Fruit fly (Drosophila melanogaster) whole organism: Measurements from ENCODE around the gene CG13947.

Source experiments
- CG8478 ChIP-seq: fragments of >200 bp; optimal IDR thresholded peaks from 2 replicates; lab custom pipeline; 2018; ENCODE audit warnings: inconsistent platforms
- Dll ChIP-seq: fragments of >200 bp; optimal IDR thresholded peaks from 2 replicates; lab custom pipeline; 2017
- EcR ChIP-seq, 2 experiments: fragments of >200 bp; optimal IDR thresholded peaks; 2 replicates each; lab custom pipeline; 2017; ENCODE audit warnings: missing biosample characterization in 2 of 2, missing genetic modification characterization in 2 of 2, missing genetic modification reagents in 2 of 2
- pan ChIP-seq: fragments of >200 bp; optimal IDR thresholded peaks from 2 replicates; lab custom pipeline; 2017
- psq ChIP-seq: fragments of >200 bp; optimal IDR thresholded peaks from 2 replicates; lab custom pipeline; 2017
- usp ChIP-seq: fragments of >200 bp; optimal IDR thresholded peaks from 2 replicates; lab custom pipeline; 2017; ENCODE audit warnings: missing biosample characterization, missing genetic modification characterization, mixed read lengths

Gene CG13947

DNA sequence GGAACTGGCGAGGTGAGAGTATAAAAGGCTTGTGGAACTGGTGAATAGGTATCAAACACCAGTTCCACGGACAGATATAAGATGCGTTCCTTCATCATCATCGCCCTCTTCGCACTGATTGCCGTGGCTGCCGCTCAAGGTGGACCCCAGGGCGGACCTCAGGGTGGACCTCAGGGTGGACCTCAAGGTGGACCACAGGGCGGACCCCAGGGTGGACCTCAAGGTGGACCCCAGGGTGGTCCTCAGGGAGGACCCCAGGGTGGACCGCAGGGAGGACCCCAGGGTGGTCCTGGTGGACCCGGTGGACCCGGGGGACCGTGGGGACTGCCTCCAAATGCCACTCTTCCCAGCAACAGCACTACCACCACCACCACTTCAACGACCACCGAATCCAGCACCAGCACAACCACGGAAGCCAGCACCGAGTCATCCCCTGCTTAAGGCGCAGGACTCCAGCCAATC lies at the start of gene CG13947:
TSS of gene CG13947 (plus strand) at position 51 of the 462 bp plus-strand sequence.
- TF ChIP-seq Dll (lab: Kevin White, UChicago) (no peak), EcR (GFP tag; optimal IDR thresholded peaks at IDR 0.05; lab: Kevin White, UChicago) (no peak), CG8478 (lab: Kevin White, UChicago) (no peak), usp (no peak), psq (lab: Kevin White, UChicago) (no peak), pan (no peak)

DNA sequence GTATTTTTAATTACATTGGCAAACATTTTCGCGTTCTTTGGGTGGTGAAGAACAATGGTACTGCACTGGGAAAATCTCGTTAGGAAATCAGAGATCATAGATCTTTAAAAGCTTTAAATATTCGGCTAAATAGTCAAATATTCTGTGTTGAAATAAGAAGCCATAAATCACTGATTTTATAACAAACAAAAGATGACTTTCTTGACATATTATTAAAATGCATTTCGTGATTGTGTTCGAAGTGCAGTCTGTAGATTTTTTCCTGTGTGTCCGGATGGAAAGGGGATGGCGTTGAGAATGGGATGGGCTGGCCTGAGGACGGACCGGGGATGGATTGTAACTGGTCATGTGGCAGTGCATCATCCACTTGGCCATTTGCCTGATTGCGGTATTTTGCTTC lies 46.9 kb upstream of the CG13947 start:
- TF ChIP-seq EcR (GFP tag; optimal IDR thresholded peaks at IDR 0.05; lab: Kevin White, UChicago) (no peak), CG8478 (lab: Kevin White, UChicago) (no peak), psq (lab: Kevin White, UChicago) (no peak), Dll (lab: Kevin White, UChicago) (no peak), usp (no peak), pan (no peak)

DNA sequence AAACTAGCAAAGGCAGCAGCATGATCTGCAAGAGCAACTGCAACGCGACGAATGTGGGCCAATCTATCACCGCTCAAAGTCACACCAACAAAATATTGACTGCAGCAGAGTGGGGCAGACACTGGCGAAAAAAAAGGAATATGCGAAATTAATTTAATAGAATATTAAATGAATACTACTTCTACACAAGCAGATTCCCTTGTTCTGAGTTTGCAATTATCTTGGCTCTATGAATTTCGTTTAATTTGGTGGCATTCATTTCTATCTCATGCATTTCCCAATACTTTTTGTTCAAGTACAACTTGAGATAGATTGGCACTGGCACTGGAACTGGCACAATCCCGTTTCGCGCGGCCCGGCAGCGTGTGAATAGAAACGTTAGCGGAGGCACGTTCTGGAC lies 44.9 kb upstream of the CG13947 start:
- TF ChIP-seq CG8478 (lab: Kevin White, UChicago) (no peak), usp (no peak), EcR (GFP tag; optimal IDR thresholded peaks at IDR 0.05; lab: Kevin White, UChicago) (no peak), pan (no peak), Dll (lab: Kevin White, UChicago) (no peak), psq (lab: Kevin White, UChicago) (no peak)

DNA sequence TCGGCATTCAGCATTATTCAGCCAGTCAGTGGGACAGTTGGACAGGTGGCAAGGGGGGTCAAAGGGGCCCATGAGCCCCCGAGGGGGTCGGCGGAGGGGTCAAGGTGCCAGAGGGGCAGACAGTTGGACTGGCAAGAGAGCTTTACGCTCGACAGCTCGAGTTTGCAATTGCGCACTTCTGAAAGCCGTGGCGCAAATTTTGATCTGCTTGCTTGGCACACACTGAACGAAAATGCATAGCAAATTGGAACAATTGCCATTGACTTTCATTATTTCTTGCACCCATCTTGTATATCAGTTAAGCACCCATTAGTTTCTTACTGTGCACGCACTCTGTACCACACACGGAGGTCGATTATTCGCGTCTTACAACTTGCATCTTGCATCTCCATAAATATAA lies 43.2 kb upstream of the CG13947 start:
- TF ChIP-seq usp = no peak
- TF ChIP-seq pan = no peak

DNA sequence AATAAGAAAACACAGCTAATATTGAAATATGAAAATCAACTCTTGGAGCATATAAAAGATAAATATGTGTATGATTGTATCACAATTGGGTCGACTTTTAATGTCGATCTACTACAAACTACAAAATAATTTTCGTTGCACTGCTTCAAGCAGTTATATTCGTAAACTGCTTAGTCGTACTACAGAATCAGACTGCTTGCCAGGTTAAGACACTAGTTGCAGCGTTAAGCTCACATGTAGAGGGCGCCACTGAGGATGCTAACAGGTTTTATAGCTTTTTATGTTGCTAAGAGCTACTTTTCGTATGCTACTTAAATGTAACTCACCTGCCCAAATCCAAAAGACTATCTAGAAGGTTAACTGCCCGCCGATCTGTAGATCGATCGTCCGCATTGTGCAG lies 38.9 kb upstream of the CG13947 start:
- TF ChIP-seq EcR (GFP tag; optimal IDR thresholded peaks at IDR 0.05; lab: Kevin White, UChicago) (no peak), Dll (lab: Kevin White, UChicago) (no peak)

DNA sequence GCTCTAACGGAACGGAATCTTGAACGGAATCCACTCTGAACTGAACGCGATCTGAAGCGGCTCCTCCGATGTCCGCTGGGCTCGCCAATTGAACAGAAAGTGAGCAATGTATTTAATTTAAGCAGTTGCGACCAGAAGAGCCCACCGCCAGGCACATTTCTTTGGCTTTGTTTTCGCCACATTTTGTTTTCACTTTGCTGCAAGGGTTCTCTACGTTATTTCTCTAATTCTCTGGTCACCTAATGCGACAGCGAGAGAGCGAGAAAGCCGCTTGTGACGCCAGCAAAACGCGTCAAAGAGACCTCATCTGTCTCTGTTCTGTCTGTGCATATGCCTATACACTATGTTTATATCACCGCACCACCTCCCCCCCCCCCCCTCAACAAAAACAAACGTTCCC lies 34.7 kb upstream of the CG13947 start, which contains the start of gene Eaat2:
TSS of gene Eaat2 (minus strand) at position 101 of the 400 bp plus-strand sequence.
- TF ChIP-seq EcR (GFP tag; optimal IDR thresholded peaks at IDR 0.05; lab: Kevin White, UChicago) = no peak
- TF ChIP-seq psq (lab: Kevin White, UChicago) = no peak

DNA sequence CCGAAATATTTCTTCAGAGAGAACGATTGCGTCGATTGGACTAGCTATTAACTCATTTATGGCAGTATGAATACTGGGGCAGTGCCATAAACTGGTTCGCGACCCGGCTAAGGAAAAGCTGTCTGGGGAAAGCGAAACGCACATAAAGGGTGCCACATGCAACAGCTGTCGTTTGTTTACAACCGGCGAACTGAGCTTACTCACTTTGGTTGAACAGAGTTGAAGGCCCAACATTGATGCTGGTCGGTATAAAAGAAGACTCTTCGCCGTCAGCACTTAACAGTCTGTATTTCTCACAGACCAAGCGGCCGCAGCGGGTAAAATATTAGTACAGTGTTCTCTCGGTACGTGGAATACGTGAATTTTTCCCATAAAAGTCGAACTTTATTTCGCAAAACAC lies 33.2 kb upstream of the CG13947 start:
- TF ChIP-seq pan (no peak), EcR (GFP tag; optimal IDR thresholded peaks at IDR 0.05; lab: Kevin White, UChicago) (no peak), CG8478 (lab: Kevin White, UChicago) (no peak), Dll (lab: Kevin White, UChicago) (no peak), psq (lab: Kevin White, UChicago) (no peak), usp (no peak)

DNA sequence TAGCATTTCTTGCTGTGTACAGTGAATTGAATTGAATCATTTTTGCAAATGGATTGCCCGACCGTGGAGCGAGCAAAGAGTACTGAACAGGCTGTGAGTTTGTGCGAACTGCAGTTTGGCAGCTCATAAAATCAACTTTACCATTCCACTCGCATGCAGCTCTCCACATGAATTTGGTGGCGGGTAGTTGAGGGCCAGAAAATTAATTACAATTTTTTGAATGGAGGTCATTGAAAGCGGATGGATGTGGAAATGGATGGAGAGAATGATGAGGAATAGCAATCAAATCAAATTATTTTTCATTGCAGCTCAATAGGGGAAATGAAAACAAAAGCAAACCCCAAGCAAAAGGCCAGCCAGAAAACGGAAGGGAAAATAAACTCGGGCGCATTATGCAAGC lies 29.3 kb upstream of the CG13947 start, which contains the start of gene GABA-B-R3:
TSS of gene GABA-B-R3 (plus strand) at position 301 of the 400 bp plus-strand sequence.
- TF ChIP-seq pan (no peak), Dll (lab: Kevin White, UChicago) (no peak), CG8478 (lab: Kevin White, UChicago) (no peak), EcR (GFP tag; optimal IDR thresholded peaks at IDR 0.05; lab: Kevin White, UChicago) (no peak), usp (no peak), psq (lab: Kevin White, UChicago) (no peak)

DNA sequence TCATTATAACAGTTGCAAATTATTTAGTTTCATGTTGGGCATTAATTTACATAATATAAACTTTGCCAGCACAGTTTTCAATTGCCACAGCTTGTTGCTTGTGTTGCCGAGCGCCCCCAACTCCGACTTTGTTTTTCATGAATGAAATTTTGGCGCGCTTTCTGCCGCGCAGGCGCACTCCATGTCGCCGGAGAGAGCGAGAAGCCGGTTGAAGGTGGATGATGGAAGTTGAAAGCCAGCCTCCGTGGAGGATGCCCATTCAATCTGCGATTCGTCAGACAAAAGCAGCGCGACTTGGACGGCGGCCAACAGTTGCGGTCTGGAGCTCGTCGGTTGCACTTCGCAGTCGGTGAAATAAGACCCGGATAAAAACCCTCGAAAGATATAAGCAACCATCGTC lies 28.7 kb upstream of the CG13947 start:
- no peak for TF ChIP-seq Dll (lab: Kevin White, UChicago)
- TF ChIP-seq psq (lab: Kevin White, UChicago) = no peak
- TF ChIP-seq CG8478 (lab: Kevin White, UChicago) = no peak
- no peak for TF ChIP-seq usp

DNA sequence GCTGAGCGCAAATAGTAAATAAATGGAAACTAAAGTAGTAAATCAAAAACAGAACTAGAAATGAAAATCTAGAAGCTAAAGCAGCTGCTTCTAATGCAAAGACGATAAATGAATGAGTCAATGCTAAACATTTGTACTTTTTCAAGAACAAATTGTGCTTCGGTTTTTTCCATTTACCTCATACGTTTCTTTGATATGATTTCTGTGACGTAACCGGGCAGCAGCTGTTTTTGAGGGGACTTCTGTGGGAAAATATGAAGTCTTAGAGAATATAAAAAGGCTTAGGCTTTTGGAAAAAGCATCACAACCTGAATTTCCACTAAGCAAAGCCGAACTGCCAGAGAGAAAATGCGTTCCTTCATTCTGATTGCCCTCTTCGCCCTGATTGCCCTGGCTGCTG lies 5.7 kb upstream of the CG13947 start, which contains the start of gene CG12506:
TSS of gene CG12506 (plus strand) at position 301 of the 400 bp plus-strand sequence.
- TF ChIP-seq pan = no peak
- TF ChIP-seq psq (lab: Kevin White, UChicago) = no peak
- TF ChIP-seq usp = no peak
- no peak for TF ChIP-seq Dll (lab: Kevin White, UChicago)
- TF ChIP-seq EcR (GFP tag; optimal IDR thresholded peaks at IDR 0.05; lab: Kevin White, UChicago) = no peak
- TF ChIP-seq CG8478 (lab: Kevin White, UChicago) = no peak

DNA sequence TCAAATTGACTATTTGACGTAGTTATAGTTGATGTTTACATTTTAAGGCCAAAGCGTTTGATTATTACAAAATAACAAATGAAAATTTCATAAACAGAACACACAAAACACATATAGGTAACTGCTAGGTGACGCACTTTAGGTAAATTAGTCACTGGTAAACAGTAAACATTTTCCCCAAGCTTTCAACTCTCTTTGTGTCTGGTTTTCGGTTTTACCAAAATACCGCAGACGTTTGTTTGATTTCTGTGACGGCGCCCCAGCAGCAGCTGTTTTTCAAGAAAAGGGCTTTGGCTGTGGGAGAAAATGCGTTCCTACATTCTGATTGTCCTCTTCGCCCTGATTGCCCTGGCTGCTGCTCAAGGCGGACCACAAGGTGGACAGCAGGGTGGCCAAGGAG lies 2.7 kb upstream of the CG13947 start, which contains the start of gene CG13946:
TSS of gene CG13946 (plus strand) at position 301 of the 400 bp plus-strand sequence.
- TF ChIP-seq CG8478 (lab: Kevin White, UChicago) (no peak), usp (no peak), EcR (GFP tag; optimal IDR thresholded peaks at IDR 0.05; lab: Kevin White, UChicago) (no peak), Dll (lab: Kevin White, UChicago) (no peak), pan (no peak)

DNA sequence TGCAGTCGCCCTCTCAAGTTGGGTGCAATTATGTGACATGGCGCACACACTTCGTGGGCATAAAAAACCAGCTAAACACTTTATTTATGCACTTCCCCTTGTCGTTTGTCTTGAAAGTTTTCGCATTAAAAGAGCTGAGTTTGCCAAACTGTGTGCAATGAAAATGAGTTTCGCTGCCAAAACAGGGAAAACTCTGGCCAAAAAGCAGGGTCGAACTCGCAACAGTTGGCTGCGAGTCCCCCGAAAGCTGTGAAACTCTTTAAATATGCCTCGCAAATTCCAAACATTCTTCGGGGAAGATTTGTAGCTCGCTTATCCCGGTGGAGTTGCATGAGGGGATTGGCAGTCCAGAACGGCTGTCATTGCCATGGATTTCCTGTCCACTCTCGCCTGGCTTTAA lies 1.2 kb downstream of the CG13947 start, which contains the start of gene Gr21a:
TSS of gene Gr21a (plus strand) at position 301 of the 400 bp plus-strand sequence.
- no peak for TF ChIP-seq CG8478 (lab: Kevin White, UChicago)
- no peak for TF ChIP-seq pan
- no peak for TF ChIP-seq Dll (lab: Kevin White, UChicago)
- TF ChIP-seq usp = no peak
- no peak for TF ChIP-seq psq (lab: Kevin White, UChicago)
- TF ChIP-seq EcR (GFP tag; optimal IDR thresholded peaks at IDR 0.05; lab: Kevin White, UChicago) = no peak

DNA sequence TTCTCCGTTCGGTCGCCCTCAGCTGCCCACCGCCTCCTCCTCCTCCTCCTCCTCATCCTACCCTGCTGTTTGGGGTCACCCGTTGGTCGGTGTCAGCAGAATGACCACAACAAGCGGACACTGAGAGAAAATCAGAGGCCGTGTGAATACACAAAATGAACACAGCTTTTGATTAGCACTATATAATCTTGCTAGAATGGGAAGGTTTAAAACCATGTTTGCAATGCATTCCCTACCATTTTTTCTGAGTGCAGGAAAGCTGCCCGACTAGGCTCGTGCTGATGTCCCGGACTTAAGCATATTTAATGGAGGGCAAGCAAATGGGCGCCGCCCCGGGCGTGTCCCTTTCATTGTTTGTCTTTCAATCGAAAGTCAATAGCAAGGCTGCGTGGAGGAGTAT lies 1.9 kb downstream of the CG13947 start:
- TF ChIP-seq CG8478 (lab: Kevin White, UChicago) (no peak), usp (no peak), pan (no peak), Dll (lab: Kevin White, UChicago) (no peak), EcR (GFP tag; optimal IDR thresholded peaks at IDR 0.05; lab: Kevin White, UChicago) (no peak), psq (lab: Kevin White, UChicago) (no peak)
